Worm (Caenorhabditis elegans) whole organism, young adult: Measurements from ENCODE around the gene lips-13.

Source experiments
- B0261.1 ChIP-seq: sonication (generic microtip); optimal IDR thresholded peaks from 2 replicates; lab custom pipeline; 2016; ENCODE audit warnings: mild to moderate bottlenecking, missing genetic modification characterization, moderate library complexity, missing compliant biosample characterization
- D2030.7 ChIP-seq: fragments of 200-800 bp; sonication (Bioruptor generic); IDR thresholded peaks from 2 replicates; pipeline ENCODE4 v1.3.6; 2022; ENCODE audit warnings: missing genetic modification reagents, missing genetic modification characterization, missing compliant biosample characterization
- F23B12.7 ChIP-seq: sonication (generic microtip); optimal IDR thresholded peaks from 2 replicates; lab custom pipeline; 2017; ENCODE audit warnings: missing genetic modification characterization, mild to moderate bottlenecking, missing compliant biosample characterization, antibody characterized with exemption, moderate library complexity; ENCODE audit not compliant: insufficient read depth
- F39B2.1 ChIP-seq: fragments of 200-800 bp; sonication (Bioruptor generic); IDR thresholded peaks from 2 replicates; pipeline ENCODE4 v1.3.6; 2022; ENCODE audit warnings: missing genetic modification reagents, missing genetic modification characterization, missing compliant biosample characterization
- F55B11.4 ChIP-seq: sonication (generic microtip); optimal IDR thresholded peaks from 2 replicates; lab custom pipeline; 2016; ENCODE audit warnings: missing compliant biosample characterization, missing genetic modification characterization, borderline replicate concordance; ENCODE audit not compliant: insufficient read depth
- F57C9.4 ChIP-seq: sonication (generic microtip); optimal IDR thresholded peaks from 2 replicates; lab custom pipeline; 2017; ENCODE audit warnings: mild to moderate bottlenecking, missing genetic modification characterization, missing compliant biosample characterization
- T26A5.8 ChIP-seq: sonication (generic microtip); optimal IDR thresholded peaks from 2 replicates; lab custom pipeline; 2016; ENCODE audit warnings: missing genetic modification characterization, missing compliant biosample characterization
- Y79H2A.3 ChIP-seq: fragments of 200-800 bp; sonication (Bioruptor generic); conservative IDR thresholded peaks from 2 replicates; pipeline ENCODE4 v1.3.6; 2022; ENCODE audit warnings: missing genetic modification reagents, missing genetic modification characterization, missing compliant biosample characterization
- aptf-2 ChIP-seq: fragments of 200-800 bp; sonication (Bioruptor generic); conservative IDR thresholded peaks from 2 replicates; pipeline ENCODE4 v1.3.6; 2022; ENCODE audit warnings: missing genetic modification reagents, missing genetic modification characterization, missing compliant biosample characterization
- aptf-3 ChIP-seq: fragments of 200-800 bp; sonication (Bioruptor generic); IDR thresholded peaks from 2 replicates; pipeline ENCODE4 v1.3.6; 2022; ENCODE audit warnings: missing genetic modification characterization, missing compliant biosample characterization
- athp-1 ChIP-seq: sonication (generic microtip); optimal IDR thresholded peaks from 2 replicates; lab custom pipeline; 2017; ENCODE audit warnings: mild to moderate bottlenecking, missing genetic modification characterization, missing compliant biosample characterization
- attf-3 ChIP-seq: fragments of 200-800 bp; sonication (Bioruptor generic); conservative IDR thresholded peaks from 2 replicates; pipeline ENCODE4 v1.3.6; 2022; ENCODE audit warnings: missing genetic modification reagents, missing genetic modification characterization, missing compliant biosample characterization
- bed-1 ChIP-seq: fragments of 200-800 bp; sonication (Bioruptor generic); IDR thresholded peaks from 2 replicates; pipeline ENCODE4 v1.3.6; 2022; ENCODE audit warnings: missing genetic modification reagents, missing genetic modification characterization, missing compliant biosample characterization
- cebp-1 ChIP-seq, 2 experiments: fragments of 200-800 bp in 1 of 2; sonication (Bioruptor generic) in 1 of 2; sonication (generic microtip) in 1 of 2; IDR thresholded peaks in 1 of 2; optimal IDR thresholded peaks in 1 of 2; 2 replicates each; pipeline versions ENCODE4 v1.3.6 to Lab custom; 2017 to 2022; ENCODE audit warnings: missing compliant biosample characterization in 2 of 2, missing genetic modification characterization in 2 of 2, mild to moderate bottlenecking in 1 of 2, missing genetic modification reagents in 1 of 2, moderate library complexity in 1 of 2
- cebp-2 ChIP-seq: fragments of 200-800 bp; sonication (Bioruptor generic); IDR thresholded peaks from 2 replicates; pipeline ENCODE4 v1.3.6; 2022; ENCODE audit warnings: missing genetic modification characterization, missing compliant biosample characterization
- ceh-100 ChIP-seq: fragments of 200-800 bp; sonication (Bioruptor generic); IDR thresholded peaks from 2 replicates; pipeline ENCODE4 v1.3.6; 2022; ENCODE audit warnings: missing genetic modification reagents, missing genetic modification characterization, missing compliant biosample characterization
- ceh-27 ChIP-seq: fragments of 200-800 bp; sonication (Bioruptor generic); optimal IDR thresholded peaks from 2 replicates; lab custom pipeline; 2018; ENCODE audit warnings: mild to moderate bottlenecking, missing genetic modification characterization, moderate library complexity, missing compliant biosample characterization
- ceh-58 ChIP-seq: fragments of 200-800 bp; sonication (Bioruptor generic); IDR thresholded peaks from 2 replicates; pipeline ENCODE4 v1.3.6; 2022; ENCODE audit warnings: missing genetic modification characterization, missing compliant biosample characterization
- ceh-79 ChIP-seq: sonication (generic microtip); optimal IDR thresholded peaks from 2 replicates; lab custom pipeline; 2017; ENCODE audit warnings: mild to moderate bottlenecking, missing genetic modification characterization, missing compliant biosample characterization
- dpff-1 ChIP-seq: sonication (generic microtip); optimal IDR thresholded peaks from 2 replicates; lab custom pipeline; 2017; ENCODE audit warnings: mild to moderate bottlenecking, missing genetic modification characterization, missing compliant biosample characterization
- hlh-12 ChIP-seq: sonication (generic microtip); optimal IDR thresholded peaks from 2 replicates; lab custom pipeline; 2016; ENCODE audit warnings: missing genetic modification characterization, missing compliant biosample characterization
- hmg-1.2 ChIP-seq: fragments of 200-800 bp; sonication (Bioruptor generic); IDR thresholded peaks from 2 replicates; pipeline ENCODE4 v1.3.6; 2022; ENCODE audit warnings: missing genetic modification reagents, missing genetic modification characterization, missing compliant biosample characterization
- hrde-1 ChIP-seq: sonication (generic microtip); optimal IDR thresholded peaks from 2 replicates; lab custom pipeline; 2016; ENCODE audit warnings: missing genetic modification characterization, mild to moderate bottlenecking, missing compliant biosample characterization, moderate library complexity, missing genotype, missing genetic modification reagents, borderline replicate concordance
- let-526 ChIP-seq: fragments of 200-800 bp; sonication (Bioruptor generic); IDR thresholded peaks from 2 replicates; pipeline ENCODE4 v1.3.6; 2022; ENCODE audit warnings: missing genetic modification reagents, missing genetic modification characterization, missing compliant biosample characterization
- lin-35 ChIP-seq, 3 experiments: fragments of 150-350 bp in 2 of 3; sonication (generic microtip) in 1 of 3; optimal IDR thresholded peaks; 2 replicates each; lab custom pipeline; 2014 to 2018; ENCODE audit warnings: missing biosample characterization in 3 of 3, missing genetic modification characterization in 3 of 3, missing genetic modification reagents in 3 of 3
- lin-40 ChIP-seq: sonication (generic microtip); optimal IDR thresholded peaks from 2 replicates; lab custom pipeline; 2016; ENCODE audit warnings: missing genetic modification characterization, mild to moderate bottlenecking, missing compliant biosample characterization, missing genotype, missing genetic modification reagents
- lsy-27 ChIP-seq: sonication (generic microtip); optimal IDR thresholded peaks from 2 replicates; lab custom pipeline; 2017; ENCODE audit warnings: missing genetic modification characterization, mild to moderate bottlenecking, missing compliant biosample characterization, antibody characterized with exemption, missing genotype, borderline replicate concordance; ENCODE audit not compliant: insufficient read depth
- repo-1 ChIP-seq: sonication (generic microtip); optimal IDR thresholded peaks from 2 replicates; lab custom pipeline; 2017; ENCODE audit warnings: mild to moderate bottlenecking, missing genetic modification characterization, missing compliant biosample characterization
- rpc-1 ChIP-seq, 2 experiments: fragments of 150-350 bp in 1 of 2; sonication (generic microtip) in 1 of 2; optimal IDR thresholded peaks; 2 replicates each; lab custom pipeline; 2014 to 2018; ENCODE audit warnings: missing biosample characterization in 1 of 2, missing genetic modification characterization in 1 of 2, missing genetic modification reagents in 1 of 2, missing genotype in 1 of 2
- snpc-1.1 ChIP-seq: sonication (generic microtip); optimal IDR thresholded peaks from 2 replicates; lab custom pipeline; 2017; ENCODE audit warnings: missing genetic modification characterization, mild to moderate bottlenecking, missing compliant biosample characterization, antibody characterized with exemption, moderate library complexity, missing genotype, missing genetic modification reagents; ENCODE audit not compliant: insufficient read depth
- snpc-1.3 ChIP-seq: sonication (generic microtip); optimal IDR thresholded peaks from 2 replicates; lab custom pipeline; 2017; ENCODE audit warnings: missing genetic modification characterization, mild to moderate bottlenecking, missing compliant biosample characterization, antibody characterized with exemption, moderate library complexity, missing genotype, missing genetic modification reagents; ENCODE audit not compliant: insufficient read depth
- sptf-2 ChIP-seq: fragments of 200-800 bp; sonication (Bioruptor generic); optimal IDR thresholded peaks from 2 replicates; lab custom pipeline; 2018; ENCODE audit warnings: mild to moderate bottlenecking, missing genetic modification characterization, missing compliant biosample characterization
- tbp1 ChIP-seq: fragments of 200-800 bp; sonication (Bioruptor generic); optimal IDR thresholded peaks from 2 replicates; lab custom pipeline; 2018; ENCODE audit warnings: mild to moderate bottlenecking, missing genetic modification characterization, missing compliant biosample characterization
- ztf-25 ChIP-seq: fragments of 200-800 bp; sonication (Bioruptor generic); IDR thresholded peaks from 2 replicates; pipeline ENCODE4 v1.3.6; 2022; ENCODE audit warnings: missing genetic modification reagents, missing genetic modification characterization, missing compliant biosample characterization
- ztf-26 ChIP-seq: sonication (generic microtip); optimal IDR thresholded peaks from 2 replicates; lab custom pipeline; 2017; ENCODE audit warnings: missing genetic modification characterization, missing compliant biosample characterization
- ztf-28 ChIP-seq: fragments of 200-800 bp; sonication (Bioruptor generic); IDR thresholded peaks from 2 replicates; pipeline ENCODE4 v1.3.6; 2022; ENCODE audit warnings: missing genetic modification reagents, missing genetic modification characterization, missing compliant biosample characterization
- ztf-3 ChIP-seq: fragments of 200-800 bp; sonication (Bioruptor generic); optimal IDR thresholded peaks from 2 replicates; lab custom pipeline; 2018; ENCODE audit warnings: mild to moderate bottlenecking, missing genetic modification characterization, missing compliant biosample characterization

Gene lips-13

ce11 chrII:1088527-1089230 is 29.2 kb downstream of the lips-13 start:
- TF ChIP-seq let-526 (no peak), rpc-1 (optimal IDR thresholded peaks at IDR 0.05; lab: Kevin White, UChicago) (peak; percentile 25), rpc-1 (tag; optimal IDR thresholded peaks at IDR 0.05; lab: Kevin White, UChicago) (peak; percentile 64), dpff-1 (no peak), hmg-1.2 (no peak), tbp1 (GFP tag; lab: Kevin White, UChicago) (peak; percentile 70), F55B11.4 (tag; lab: Kevin White, UChicago) (no peak), B0261.1 (tag; lab: Kevin White, UChicago) (peak; percentile 21), Y79H2A.3 (no peak), aptf-3 (GFP tag; lab: Robert Waterston, UW) (no peak), lsy-27 (no peak), lin-40 (tag; lab: Kevin White, UChicago) (no peak), cebp-1 (GFP tag; IDR thresholded peaks at IDR 0.05; lab: Robert Waterston, UW) (no peak), cebp-1 (tag; optimal IDR thresholded peaks at IDR 0.05; lab: Kevin White, UChicago) (no peak), ceh-79 (tag; lab: Kevin White, UChicago) (no peak)

ce11 chrII:1086479-1086878 is 31.4 kb downstream of the lips-13 start:
- TF ChIP-seq ceh-27 (GFP tag; lab: Kevin White, UChicago) = peak; percentile 35
- no peak for TF ChIP-seq attf-3
- TF ChIP-seq ceh-79 (tag; lab: Kevin White, UChicago) = no peak
- 0 out of 2 replicates have a peak, but pooled peaks have one; percentile 19 for TF ChIP-seq hmg-1.2
- TF ChIP-seq snpc-1.1 = no peak
- no peak for TF ChIP-seq F23B12.7 (tag; lab: Kevin White, UChicago)
- TF ChIP-seq dpff-1 = no peak

- TF ChIP-seq ceh-100 (GFP tag; lab: Robert Waterston, UW) = no peak
- TF ChIP-seq tbp1 (GFP tag; lab: Kevin White, UChicago) = peak; percentile 67
- no peak for TF ChIP-seq F57C9.4
- no peak for TF ChIP-seq rpc-1 (optimal IDR thresholded peaks at IDR 0.05; lab: Kevin White, UChicago)
- peak; percentile 59 for TF ChIP-seq rpc-1 (tag; optimal IDR thresholded peaks at IDR 0.05; lab: Kevin White, UChicago)
- TF ChIP-seq ztf-26 (tag; lab: Kevin White, UChicago) = no peak
- TF ChIP-seq B0261.1 (tag; lab: Kevin White, UChicago) = peak; percentile 11
These were observed 32.3 kb downstream of the lips-13 start for ce11 chrII:1085546-1085945.

- TF ChIP-seq aptf-2 (GFP tag; lab: Robert Waterston, UW) (no peak), hmg-1.2 (peak; percentile 79; the same call in 1 of the 2 replicates)
- TF ChIP-seq, all 124 proteins: peak for 1
These were observed 32.9 kb downstream of the lips-13 start for ce11 chrII:1084899-1085298.

- TF ChIP-seq attf-3 (no peak), ceh-58 (GFP tag; lab: Robert Waterston, UW) (no peak), F39B2.1 (GFP tag; lab: Robert Waterston, UW) (no peak), hlh-12 (tag; lab: Kevin White, UChicago) (no peak), athp-1 (tag; lab: Kevin White, UChicago) (no peak), ztf-25 (GFP tag; lab: Robert Waterston, UW) (no peak)
These were observed 35.0 kb downstream of the lips-13 start, which contains the start of gene K02E7.1 for ce11 chrII:1082859-1083258. Gene K02E7.1, plus strand, starts transcription at chrII:1083159.

- TF ChIP-seq bed-1 (GFP tag; lab: Robert Waterston, UW) = no peak
- TF ChIP-seq lin-35 (GFP tag; optimal IDR thresholded peaks at IDR 0.05; lab: Kevin White, UChicago) = no peak
- no peak for TF ChIP-seq B0261.1 (tag; lab: Kevin White, UChicago)
- no peak for TF ChIP-seq cebp-2 (GFP tag; lab: Robert Waterston, UW)
- TF ChIP-seq sptf-2 = no peak
- no peak for TF ChIP-seq D2030.7 (GFP tag; lab: Robert Waterston, UW)
- TF ChIP-seq ztf-3 (GFP tag; lab: Kevin White, UChicago) = no peak
- no peak for TF ChIP-seq T26A5.8 (tag; lab: Kevin White, UChicago)
- TF ChIP-seq hrde-1 (tag; lab: Kevin White, UChicago) = no peak
- no peak for TF ChIP-seq ztf-28 (GFP tag; lab: Robert Waterston, UW)
- TF ChIP-seq repo-1 = no peak
- no peak for TF ChIP-seq snpc-1.3 (tag; lab: Kevin White, UChicago)
These were observed 42.4 kb downstream of the lips-13 start, which contains the start of gene K02E7.11 for ce11 chrII:1075424-1075823. Gene K02E7.11, minus strand, starts transcription at chrII:1075524.
